Worm (Caenorhabditis elegans) whole organism, L3 larva: Measurements from ENCODE around the gene T08G5.1.

ENCODE experiments used
- nhr-12 ChIP-seq: fragments of 150-350 bp; optimal IDR thresholded peaks from 2 replicates; lab custom pipeline; 2014; ENCODE audit warnings: missing biosample characterization, missing genetic modification characterization
- unc-39 ChIP-seq: sonication (generic microtip); optimal IDR thresholded peaks from 4 replicates; lab custom pipeline; 2017; ENCODE audit warnings: missing biosample characterization, missing genetic modification characterization

DNA sequence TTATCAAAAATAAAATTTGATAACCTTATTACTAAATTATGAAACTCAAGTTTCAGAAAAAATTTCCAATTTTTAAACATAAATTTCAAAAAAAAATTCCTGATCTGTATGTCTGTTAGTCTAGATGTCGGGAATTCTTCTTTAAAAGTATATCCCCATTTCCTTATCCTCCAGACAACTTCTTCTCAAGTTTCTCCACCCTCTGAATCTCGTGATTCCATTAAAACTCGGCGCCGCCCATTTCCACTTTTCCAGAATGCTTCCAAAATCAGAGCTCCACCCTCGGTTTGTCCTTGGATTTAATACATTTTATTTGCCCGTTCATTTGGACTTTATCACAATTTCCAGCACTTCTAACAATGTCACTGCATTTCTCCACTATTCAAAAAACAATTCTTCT is 15.1 kb downstream of the T08G5.1 start, which contains the start of gene ins-10:
- no peak for TF ChIP-seq unc-39 (tag; lab: Kevin White, UChicago)
- no peak for TF ChIP-seq nhr-12 (tag; lab: Kevin White, UChicago)
